Worm (Caenorhabditis elegans) whole organism, L3 larva: ENCODE measurements around the gene Y57A10B.7.

Source experiments
- R02D3.7 ChIP-seq: fragments of 150-350 bp; optimal IDR thresholded peaks from 2 replicates; lab custom pipeline; 2014; ENCODE audit warnings: missing biosample characterization, missing genetic modification characterization
- ama-1 ChIP-seq: fragments of 150-350 bp; optimal IDR thresholded peaks from 2 replicates; lab custom pipeline; 2018
- elt-2 ChIP-seq: sonication (generic microtip); optimal IDR thresholded peaks from 2 replicates; lab custom pipeline; 2016; ENCODE audit warnings: missing genetic modification reagents, mild to moderate bottlenecking, missing genetic modification characterization, missing compliant biosample characterization
- nfya-1 ChIP-seq: sonication (generic microtip); optimal IDR thresholded peaks from 2 replicates; lab custom pipeline; 2017; ENCODE audit warnings: missing genetic modification characterization, mild to moderate bottlenecking, missing compliant biosample characterization, antibody characterized with exemption, moderate library complexity; ENCODE audit not compliant: insufficient read depth
- nhr-11 ChIP-seq: fragments of 150-350 bp; optimal IDR thresholded peaks from 2 replicates; lab custom pipeline; 2014; ENCODE audit warnings: missing biosample characterization, missing genetic modification characterization
- nhr-76 ChIP-seq: fragments of 150-350 bp; sonication (generic microtip); optimal IDR thresholded peaks from 5 replicates; lab custom pipeline; 2014; ENCODE audit warnings: missing biosample characterization, missing genetic modification characterization
- nhr-77 ChIP-seq: fragments of 150-350 bp; optimal IDR thresholded peaks from 2 replicates; lab custom pipeline; 2014; ENCODE audit warnings: missing biosample characterization, missing genetic modification characterization
- pha-4 ChIP-seq: fragments of 150-350 bp; optimal IDR thresholded peaks from 2 replicates; lab custom pipeline; 2014; ENCODE audit warnings: missing biosample characterization, missing genetic modification reagents, missing genetic modification characterization
- zag-1 ChIP-seq: fragments of 150-350 bp; optimal IDR thresholded peaks from 2 replicates; lab custom pipeline; 2014; ENCODE audit warnings: missing biosample characterization, missing genetic modification characterization

- TF ChIP-seq nfya-1: no peak
- no peak for TF ChIP-seq ama-1 (lab: Kevin White, UChicago)
- TF ChIP-seq R02D3.7 (tag; lab: Kevin White, UChicago): no peak
- TF ChIP-seq nhr-76: no peak
- no peak for TF ChIP-seq zag-1 (tag; lab: Kevin White, UChicago)
- TF ChIP-seq pha-4 (tag; lab: Kevin White, UChicago): no peak
- no peak for TF ChIP-seq nhr-11
- no peak for TF ChIP-seq elt-2
- no peak for TF ChIP-seq nhr-77
These were observed 12.7 kb downstream of the Y57A10B.7 start for ce11 chrII:12380888-12381287.
